Fruit fly (Drosophila melanogaster) whole organism, embryonic: Measurements from ENCODE around the gene CG43796.

Experiments used
- Ada2b ChIP-seq: fragments of 200-800 bp; sonication (Bioruptor generic); IDR thresholded peaks from 2 replicates; pipeline ENCODE4 v1.3.6; 2022; ENCODE audit warnings: missing biosample characterization, missing genetic modification characterization
- CG10147 ChIP-seq: fragments of 200-800 bp; sonication (Bioruptor generic); optimal IDR thresholded peaks from 2 replicates; lab custom pipeline; 2019; ENCODE audit warnings: missing biosample characterization, mild to moderate bottlenecking, missing genetic modification characterization, moderate library complexity
- CG10274 ChIP-seq: fragments of 200-800 bp; sonication (Bioruptor generic); optimal IDR thresholded peaks from 3 replicates; lab custom pipeline; 2017; ENCODE audit warnings: missing biosample characterization, mild to moderate bottlenecking, missing genetic modification characterization
- CG10321 ChIP-seq: fragments of 200-800 bp; sonication (Bioruptor generic); IDR thresholded peaks from 2 replicates; pipeline ENCODE4 v1.3.6; 2022; ENCODE audit warnings: missing biosample characterization, missing genetic modification characterization
- CG11504 ChIP-seq: fragments of 200-800 bp; sonication (Bioruptor generic); optimal IDR thresholded peaks from 3 replicates; lab custom pipeline; 2019; ENCODE audit warnings: missing biosample characterization, mild to moderate bottlenecking, missing genetic modification characterization, moderate library complexity
- CG11560 ChIP-seq: fragments of 200-800 bp; sonication (Bioruptor generic); IDR thresholded peaks from 3 replicates; pipeline ENCODE4 v1.3.6; 2022; ENCODE audit warnings: missing biosample characterization, missing genetic modification characterization
- CG12391 ChIP-seq: fragments of 200-800 bp; sonication (Bioruptor generic); optimal IDR thresholded peaks from 3 replicates; lab custom pipeline; 2018; ENCODE audit warnings: missing biosample characterization, mild to moderate bottlenecking, missing genetic modification characterization, moderate library complexity
- CG14860 ChIP-seq: fragments of 200-800 bp; sonication (Bioruptor generic); IDR thresholded peaks from 3 replicates; pipeline ENCODE4 v1.3.6; 2022; ENCODE audit warnings: missing biosample characterization, missing genetic modification characterization; ENCODE audit not compliant: partially characterized antibody
- CG17328 ChIP-seq: fragments of 200-800 bp; sonication (Bioruptor generic); IDR thresholded peaks from 2 replicates; pipeline ENCODE4 v1.3.6; 2022; ENCODE audit warnings: missing biosample characterization, missing genetic modification characterization
- CG17385 ChIP-seq: fragments of 200-800 bp; sonication (Bioruptor generic); optimal IDR thresholded peaks from 3 replicates; lab custom pipeline; 2018; ENCODE audit warnings: missing biosample characterization, mild to moderate bottlenecking, missing genetic modification characterization
- CG18764 ChIP-seq: fragments of 200-800 bp; sonication (Bioruptor generic); optimal IDR thresholded peaks from 3 replicates; lab custom pipeline; 2016; ENCODE audit warnings: missing biosample characterization, missing genetic modification characterization
- CG2712 ChIP-seq: fragments of 200-800 bp; optimal IDR thresholded peaks from 3 replicates; lab custom pipeline; 2019; ENCODE audit warnings: missing biosample characterization, mild to moderate bottlenecking, missing genetic modification characterization, moderate library complexity
- CG3281 ChIP-seq: fragments of 200-800 bp; sonication (Bioruptor generic); optimal IDR thresholded peaks from 3 replicates; lab custom pipeline; 2017; ENCODE audit warnings: missing biosample characterization, mild to moderate bottlenecking, missing genetic modification characterization
- CG3407 ChIP-seq: fragments of 200-800 bp; sonication (Bioruptor generic); optimal IDR thresholded peaks from 2 replicates; lab custom pipeline; 2018; ENCODE audit warnings: missing biosample characterization, mild to moderate bottlenecking, missing genetic modification characterization
- CG3995 ChIP-seq: fragments of 200-800 bp; sonication (Bioruptor generic); optimal IDR thresholded peaks from 3 replicates; lab custom pipeline; 2016; ENCODE audit warnings: missing biosample characterization, missing genetic modification characterization
- CG4820 ChIP-seq: fragments of 200-800 bp; sonication (Bioruptor generic); optimal IDR thresholded peaks from 3 replicates; lab custom pipeline; 2016; ENCODE audit warnings: missing biosample characterization, missing genetic modification characterization
- CG5953 ChIP-seq: fragments of 200-800 bp; sonication (Bioruptor generic); IDR thresholded peaks from 2 replicates; pipeline ENCODE4 v1.3.6; 2022; ENCODE audit warnings: missing biosample characterization, missing genetic modification characterization
- CG6791 ChIP-seq: fragments of 200-800 bp; sonication (Bioruptor generic); IDR thresholded peaks from 3 replicates; pipeline ENCODE4 v1.3.6; 2022; ENCODE audit warnings: missing biosample characterization, missing genetic modification characterization; ENCODE audit not compliant: partially characterized antibody
- CG8478 ChIP-seq: fragments of >200 bp; optimal IDR thresholded peaks from 2 replicates; lab custom pipeline; 2018
- CG9727 ChIP-seq: fragments of 200-800 bp; sonication (Bioruptor generic); optimal IDR thresholded peaks from 3 replicates; lab custom pipeline; 2017; ENCODE audit warnings: missing biosample characterization, mild to moderate bottlenecking, missing genetic modification characterization
- CG9876 ChIP-seq: fragments of 200-800 bp; sonication (Bioruptor generic); optimal IDR thresholded peaks from 2 replicates; lab custom pipeline; 2016; ENCODE audit warnings: missing biosample characterization, missing genetic modification characterization
- D ChIP-seq, 2 experiments: fragments of 200-800 bp in 1 of 2; fragments of >200 bp in 1 of 2; sonication (Bioruptor generic) in 1 of 2; optimal IDR thresholded peaks; 2 replicates in 1 of 2; 3 replicates in 1 of 2; lab custom pipeline; 2017; ENCODE audit warnings: mild to moderate bottlenecking in 1 of 2, missing biosample characterization in 1 of 2, missing genetic modification characterization in 1 of 2, missing genetic modification reagents in 1 of 2
- Dad ChIP-seq: fragments of 200-800 bp; sonication (Bioruptor generic); optimal IDR thresholded peaks from 3 replicates; lab custom pipeline; 2016; ENCODE audit warnings: missing biosample characterization, missing genetic modification characterization
- Dll ChIP-seq: fragments of 200-800 bp; sonication (Bioruptor generic); IDR thresholded peaks from 4 replicates; pipeline ENCODE4 v1.3.6; 2022; ENCODE audit warnings: missing biosample characterization, missing genetic modification characterization; ENCODE audit not compliant: partially characterized antibody
- Eip74EF ChIP-seq, 2 experiments: fragments of 200-800 bp in 1 of 2; fragments of >200 bp in 1 of 2; sonication (Bioruptor generic) in 1 of 2; optimal IDR thresholded peaks; 2 replicates each; lab custom pipeline; 2017 to 2019; ENCODE audit warnings: missing biosample characterization in 2 of 2, missing genetic modification characterization in 2 of 2, mild to moderate bottlenecking in 1 of 2, moderate library complexity in 1 of 2
- Ets65A ChIP-seq: fragments of 200-800 bp; sonication (Bioruptor generic); peaks from one replicate; lab custom pipeline; 2016; ENCODE audit warnings: missing biosample characterization, missing genetic modification characterization
- HHEX ChIP-seq: fragments of 200-800 bp; sonication (Bioruptor generic); optimal IDR thresholded peaks from 3 replicates; lab custom pipeline; 2017; ENCODE audit warnings: missing biosample characterization, mild to moderate bottlenecking, missing genetic modification characterization, missing genetic modification reagents
- Hr51 ChIP-seq, 2 experiments: fragments of 200-800 bp; sonication (Bioruptor generic); optimal IDR thresholded peaks; 2 replicates in 1 of 2; 3 replicates in 1 of 2; lab custom pipeline; 2016 to 2018; ENCODE audit warnings: missing biosample characterization in 2 of 2, missing genetic modification characterization in 2 of 2, mild to moderate bottlenecking in 1 of 2, moderate library complexity in 1 of 2
- Lhr ChIP-seq: fragments of 200-800 bp; sonication (Bioruptor generic); optimal IDR thresholded peaks from 3 replicates; lab custom pipeline; 2017; ENCODE audit warnings: mild to moderate bottlenecking, missing biosample characterization, missing genetic modification reagents, missing genetic modification characterization
- MBD-R2 ChIP-seq: fragments of 200-800 bp; sonication (Bioruptor generic); IDR thresholded peaks from 2 replicates; pipeline ENCODE4 v1.3.6; 2022; ENCODE audit warnings: missing biosample characterization, missing genetic modification characterization
- Max ChIP-seq: fragments of 200-800 bp; sonication (Bioruptor generic); optimal IDR thresholded peaks from 2 replicates; lab custom pipeline; 2016; ENCODE audit warnings: missing biosample characterization, mild to moderate bottlenecking, missing genetic modification characterization
- Med ChIP-seq: fragments of 200-800 bp; sonication (Bioruptor generic); peaks from one replicate; lab custom pipeline; 2016; ENCODE audit warnings: missing biosample characterization, missing genetic modification characterization, mild to moderate bottlenecking, inconsistent platforms, moderate library complexity
- NFAT ChIP-seq: fragments of 200-800 bp; sonication (Bioruptor generic); IDR thresholded peaks from 2 replicates; pipeline ENCODE4 v1.3.6; 2022; ENCODE audit warnings: missing biosample characterization, missing genetic modification characterization
- Poxn ChIP-seq: fragments of 200-800 bp; sonication (Bioruptor generic); IDR thresholded peaks from 2 replicates; pipeline ENCODE4 v1.3.6; 2022; ENCODE audit warnings: missing biosample characterization, missing genetic modification characterization
- Scr ChIP-seq: fragments of 200-800 bp; sonication (Bioruptor generic); IDR thresholded peaks from 2 replicates; pipeline ENCODE4 v1.3.6; 2022; ENCODE audit warnings: missing biosample characterization, missing genetic modification characterization; ENCODE audit not compliant: partially characterized antibody
- Sin3A ChIP-seq: fragments of >200 bp; optimal IDR thresholded peaks from 2 replicates; lab custom pipeline; 2018
- chn ChIP-seq: fragments of 200-800 bp; sonication (Bioruptor generic); optimal IDR thresholded peaks from 2 replicates; lab custom pipeline; 2016; ENCODE audit warnings: missing biosample characterization, missing genetic modification characterization
- exex ChIP-seq: fragments of 200-800 bp; sonication (Bioruptor generic); optimal IDR thresholded peaks from 4 replicates; lab custom pipeline; 2018; ENCODE audit warnings: missing biosample characterization, mild to moderate bottlenecking, missing genetic modification characterization, moderate library complexity
- fd102C ChIP-seq: fragments of 200-800 bp; sonication (Bioruptor generic); optimal IDR thresholded peaks from 2 replicates; lab custom pipeline; 2018; ENCODE audit warnings: missing biosample characterization, mild to moderate bottlenecking, missing genetic modification characterization, moderate library complexity
- fd3F ChIP-seq: fragments of 200-800 bp; sonication (Bioruptor generic); optimal IDR thresholded peaks from 2 replicates; lab custom pipeline; 2018; ENCODE audit warnings: missing biosample characterization, mild to moderate bottlenecking, missing genetic modification characterization, moderate library complexity
- inv ChIP-seq: fragments of 200-800 bp; sonication (Bioruptor generic); IDR thresholded peaks from 2 replicates; pipeline ENCODE4 v1.3.6; 2022; ENCODE audit warnings: missing biosample characterization, missing genetic modification characterization; ENCODE audit not compliant: partially characterized antibody
- lbe ChIP-seq: fragments of 200-800 bp; sonication (Bioruptor generic); optimal IDR thresholded peaks from 2 replicates; lab custom pipeline; 2016; ENCODE audit warnings: missing biosample characterization, mild to moderate bottlenecking, missing genetic modification characterization
- mam ChIP-seq: fragments of 200-800 bp; sonication (Bioruptor generic); optimal IDR thresholded peaks from 3 replicates; lab custom pipeline; 2016; ENCODE audit warnings: missing biosample characterization, missing genetic modification characterization
- p53 ChIP-seq: fragments of 200-800 bp; sonication (Bioruptor generic); optimal IDR thresholded peaks from 2 replicates; lab custom pipeline; 2016; ENCODE audit warnings: missing biosample characterization, missing genetic modification characterization
- slbo ChIP-seq: fragments of 200-800 bp; sonication (Bioruptor generic); IDR thresholded peaks from 2 replicates; pipeline ENCODE4 v1.3.6; 2022; ENCODE audit warnings: missing biosample characterization, missing genetic modification characterization
- slp2 ChIP-seq: fragments of 200-800 bp; sonication (Bioruptor generic); optimal IDR thresholded peaks from 2 replicates; lab custom pipeline; 2016; ENCODE audit warnings: missing biosample characterization, missing genetic modification characterization
- sqz ChIP-seq: fragments of 200-800 bp; sonication (Bioruptor generic); optimal IDR thresholded peaks from 3 replicates; lab custom pipeline; 2018; ENCODE audit warnings: missing biosample characterization, mild to moderate bottlenecking, missing genetic modification characterization
- tin ChIP-seq: fragments of 200-800 bp; sonication (Bioruptor generic); optimal IDR thresholded peaks from 3 replicates; lab custom pipeline; 2016; ENCODE audit warnings: missing biosample characterization, missing genetic modification characterization
- wor ChIP-seq: fragments of 200-800 bp; sonication (Bioruptor generic); IDR thresholded peaks from 2 replicates; pipeline ENCODE4 v1.3.6; 2022; ENCODE audit warnings: missing biosample characterization, missing genetic modification characterization
- zen2 ChIP-seq: fragments of 200-800 bp; sonication (Bioruptor generic); IDR thresholded peaks from 3 replicates; pipeline ENCODE4 v1.3.6; 2022; ENCODE audit warnings: missing biosample characterization, missing genetic modification characterization; ENCODE audit not compliant: partially characterized antibody
- zfh2 ChIP-seq: fragments of 200-800 bp; sonication (Bioruptor generic); optimal IDR thresholded peaks from 2 replicates; lab custom pipeline; 2016; ENCODE audit warnings: missing biosample characterization, missing genetic modification characterization

Gene CG43796

DNA sequence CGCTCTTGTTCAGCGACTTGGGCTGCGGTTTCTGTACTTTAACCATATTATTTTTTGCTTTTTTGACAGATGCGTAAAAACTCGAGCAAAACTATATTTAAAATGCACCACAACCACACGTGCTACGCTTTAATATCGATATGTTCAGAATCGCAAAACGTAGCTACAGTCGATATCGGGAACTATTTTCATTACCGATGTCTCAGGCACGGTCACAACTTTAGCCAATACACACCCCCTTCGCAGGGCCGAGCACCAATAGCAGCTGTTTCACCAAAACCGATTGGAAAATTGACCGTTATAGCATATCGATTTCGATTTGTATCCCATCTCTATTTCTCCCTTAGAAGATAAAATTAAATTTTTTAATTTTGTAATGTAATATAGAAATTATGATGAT is 29.5 kb downstream of the CG43796 start, which contains the start of gene CG13096 (continued):
- TF ChIP-seq CG8478 (lab: Kevin White, UChicago) (no peak), Med (GFP tag; lab: Kevin White, UChicago) (no peak), CG12391 (tag; lab: Kevin White, UChicago) (peak; percentile 44), inv (peak; percentile 97), slp2 (GFP tag; lab: Kevin White, UChicago) (no peak), Lhr (GFP tag; lab: Kevin White, UChicago) (peak; percentile 77), sqz (no peak), Poxn (GFP tag; lab: Robert Waterston, UW) (no peak), CG3281 (GFP tag; lab: Kevin White, UChicago) (no peak), zen2 (GFP tag; lab: Robert Waterston, UW) (peak; percentile 98), CG9876 (GFP tag; lab: Kevin White, UChicago) (no peak), Max (GFP tag; lab: Kevin White, UChicago) (peak; percentile 96), zfh2 (GFP tag; lab: Kevin White, UChicago) (peak; percentile 27), CG10321 (GFP tag; lab: Robert Waterston, UW) (no peak), Dll (GFP tag; lab: Robert Waterston, UW) (peak; percentile 99), D (optimal IDR thresholded peaks at IDR 0.05; lab: Kevin White, UChicago) (no peak), D (GFP tag; optimal IDR thresholded peaks at IDR 0.05; lab: Kevin White, UChicago) (no peak), mam (GFP tag; lab: Kevin White, UChicago) (peak; percentile 41), fd3F (no peak), CG11560 (tag; lab: Robert Waterston, UW) (peak; percentile 58; the same call in 1 of the 3 replicates), Hr51 (GFP tag; optimal IDR thresholded peaks at IDR 0.05; lab: Kevin White, UChicago) (peak in 1 of 2 experiments; percentile 27), CG14860 (GFP tag; lab: Robert Waterston, UW) (peak; percentile 96), slbo (GFP tag; lab: Robert Waterston, UW) (peak; percentile 27; the same call in 1 of the 2 replicates), Ets65A (peak; percentile 83), MBD-R2 (GFP tag; lab: Robert Waterston, UW) (peak; percentile 84), chn (peak; percentile 32), fd102C (GFP tag; lab: Kevin White, UChicago) (no peak), CG17385 (GFP tag; lab: Kevin White, UChicago) (no peak), CG2712 (tag; lab: Kevin White, UChicago) (peak; percentile 65), CG3407 (GFP tag; lab: Kevin White, UChicago) (no peak), CG6791 (GFP tag; lab: Robert Waterston, UW) (peak; percentile 99), lbe (GFP tag; lab: Kevin White, UChicago) (no peak), tin (GFP tag; lab: Kevin White, UChicago) (peak; percentile 16), Sin3A (lab: Kevin White, UChicago) (peak; percentile 69), CG11504 (tag; lab: Kevin White, UChicago) (no peak), exex (peak; percentile 24), CG9727 (GFP tag; lab: Kevin White, UChicago) (peak; percentile 30), Ada2b (GFP tag; lab: Robert Waterston, UW) (no peak), CG3995 (GFP tag; lab: Kevin White, UChicago) (peak; percentile 100), CG10147 (GFP tag; lab: Kevin White, UChicago) (no peak), p53 (GFP tag; lab: Kevin White, UChicago) (peak; percentile 9), CG4820 (GFP tag; lab: Kevin White, UChicago) (peak; percentile 8), Scr (peak; percentile 97), CG17328 (no peak), Dad (GFP tag; lab: Kevin White, UChicago) (peak; percentile 22), CG10274 (GFP tag; lab: Kevin White, UChicago) (no peak), CG5953 (GFP tag; lab: Robert Waterston, UW) (no peak), wor (GFP tag; lab: Robert Waterston, UW) (no peak), CG18764 (GFP tag; lab: Kevin White, UChicago) (no peak), HHEX (GFP tag; lab: Kevin White, UChicago) (no peak), NFAT (no peak; the same call in 1 of the 2 replicates), Eip74EF (GFP tag; optimal IDR thresholded peaks at IDR 0.05; lab: Kevin White, UChicago) (no peak)
